Fruit fly (Drosophila melanogaster) whole organism, prepupa: ENCODE measurements around the gene Mettl5.

Source experiments
- Blimp-1 ChIP-seq: fragments of 200-800 bp; sonication (Bioruptor generic); optimal IDR thresholded peaks from 3 replicates; lab custom pipeline; 2017; ENCODE audit warnings: missing biosample characterization, missing genetic modification characterization, mild to moderate bottlenecking, moderate library complexity, missing genetic modification reagents
- CG10669 ChIP-seq: fragments of 200-800 bp; sonication (Bioruptor generic); optimal IDR thresholded peaks from 3 replicates; lab custom pipeline; 2018; ENCODE audit warnings: missing biosample characterization, mild to moderate bottlenecking, missing genetic modification characterization, moderate library complexity
- CG11762 ChIP-seq: fragments of 200-800 bp; sonication (Bioruptor generic); optimal IDR thresholded peaks from 3 replicates; lab custom pipeline; 2016; ENCODE audit warnings: missing biosample characterization, missing genetic modification characterization; ENCODE audit not compliant: insufficient read depth
- CG15336 ChIP-seq: fragments of 200-800 bp; sonication (Bioruptor generic); IDR thresholded peaks from 2 replicates; pipeline ENCODE4 v1.3.6; 2022; ENCODE audit warnings: missing biosample characterization, missing genetic modification characterization
- CG1621 ChIP-seq: fragments of 200-800 bp; sonication (Bioruptor generic); optimal IDR thresholded peaks from 3 replicates; lab custom pipeline; 2018; ENCODE audit warnings: missing biosample characterization, mild to moderate bottlenecking, missing genetic modification characterization
- CG3032 ChIP-seq: fragments of 200-800 bp; optimal IDR thresholded peaks from 2 replicates; lab custom pipeline; 2019; ENCODE audit warnings: missing biosample characterization, mild to moderate bottlenecking, missing genetic modification characterization, moderate library complexity
- CG31627 ChIP-seq: fragments of 200-800 bp; sonication (Bioruptor generic); optimal IDR thresholded peaks from 3 replicates; lab custom pipeline; 2016; ENCODE audit warnings: missing biosample characterization, missing genetic modification characterization
- CG32006 ChIP-seq: fragments of 200-800 bp; sonication (Bioruptor generic); optimal IDR thresholded peaks from 3 replicates; lab custom pipeline; 2017; ENCODE audit warnings: missing biosample characterization, mild to moderate bottlenecking, missing genetic modification characterization
- CG34406 ChIP-seq: fragments of 200-800 bp; sonication (Bioruptor generic); optimal IDR thresholded peaks from 3 replicates; lab custom pipeline; 2016; ENCODE audit warnings: missing biosample characterization, missing genetic modification characterization
- CG3919 ChIP-seq: fragments of 200-800 bp; sonication (Bioruptor generic); optimal IDR thresholded peaks from 3 replicates; lab custom pipeline; 2016; ENCODE audit warnings: missing biosample characterization, missing genetic modification characterization
- CG6792 ChIP-seq: fragments of 200-800 bp; sonication (Bioruptor generic); optimal IDR thresholded peaks from 3 replicates; lab custom pipeline; 2016; ENCODE audit warnings: missing biosample characterization, missing genetic modification characterization
- CG8119 ChIP-seq: fragments of 200-800 bp; sonication (Bioruptor generic); IDR thresholded peaks from 3 replicates; pipeline ENCODE4 v1.3.6; 2022; ENCODE audit warnings: missing biosample characterization, missing genetic modification characterization
- CG8632 ChIP-seq: fragments of 200-800 bp; sonication (Bioruptor generic); optimal IDR thresholded peaks from 3 replicates; lab custom pipeline; 2016; ENCODE audit warnings: missing biosample characterization, missing genetic modification characterization
- Eip75B ChIP-seq: fragments of 200-800 bp; sonication (Bioruptor generic); optimal IDR thresholded peaks from 3 replicates; lab custom pipeline; 2016; ENCODE audit warnings: missing biosample characterization, missing genetic modification characterization
- Eip78C ChIP-seq: fragments of 200-800 bp; sonication (Bioruptor generic); peaks from one replicate; lab custom pipeline; 2016; ENCODE audit warnings: missing biosample characterization, missing genetic modification characterization
- Ets21C ChIP-seq: fragments of 200-800 bp; sonication (Bioruptor generic); optimal IDR thresholded peaks from 3 replicates; lab custom pipeline; 2016; ENCODE audit warnings: missing biosample characterization, missing genetic modification characterization
- Ets96B ChIP-seq: fragments of 200-800 bp; optimal IDR thresholded peaks from 2 replicates; lab custom pipeline; 2019; ENCODE audit warnings: missing biosample characterization, mild to moderate bottlenecking, missing genetic modification characterization, moderate library complexity
- Hr39 ChIP-seq: fragments of 200-800 bp; sonication (Bioruptor generic); optimal IDR thresholded peaks from 2 replicates; lab custom pipeline; 2016; ENCODE audit warnings: missing biosample characterization, missing genetic modification characterization
- Hr4 ChIP-seq: fragments of 200-800 bp; sonication (Bioruptor generic); optimal IDR thresholded peaks from 3 replicates; lab custom pipeline; 2016; ENCODE audit warnings: missing biosample characterization, missing genetic modification characterization
- Met ChIP-seq: fragments of 200-800 bp; sonication (Bioruptor generic); optimal IDR thresholded peaks from 3 replicates; lab custom pipeline; 2016; ENCODE audit warnings: missing biosample characterization, missing genetic modification characterization
- OdsH ChIP-seq: fragments of 200-800 bp; sonication (Bioruptor generic); optimal IDR thresholded peaks from 3 replicates; lab custom pipeline; 2016; ENCODE audit warnings: missing biosample characterization, missing genetic modification characterization
- Smox ChIP-seq: fragments of 200-800 bp; sonication (Bioruptor generic); optimal IDR thresholded peaks from 3 replicates; lab custom pipeline; 2016; ENCODE audit warnings: missing biosample characterization, missing genetic modification characterization
- Sox102F ChIP-seq: fragments of 200-800 bp; sonication (Bioruptor generic); optimal IDR thresholded peaks from 2 replicates; lab custom pipeline; 2016; ENCODE audit warnings: missing biosample characterization, mild to moderate bottlenecking, missing genetic modification characterization
- Sox14 ChIP-seq: fragments of 200-800 bp; sonication (Bioruptor generic); optimal IDR thresholded peaks from 3 replicates; lab custom pipeline; 2016; ENCODE audit warnings: missing biosample characterization, missing genetic modification characterization
- Sox15 ChIP-seq: fragments of 200-800 bp; sonication (Bioruptor generic); optimal IDR thresholded peaks from 3 replicates; lab custom pipeline; 2016; ENCODE audit warnings: missing biosample characterization, missing genetic modification characterization
- achi ChIP-seq: fragments of 200-800 bp; sonication (Bioruptor generic); optimal IDR thresholded peaks from 3 replicates; lab custom pipeline; 2016; ENCODE audit warnings: missing biosample characterization, missing genetic modification characterization
- acj6 ChIP-seq: fragments of 200-800 bp; sonication (Bioruptor generic); optimal IDR thresholded peaks from 3 replicates; lab custom pipeline; 2016; ENCODE audit warnings: missing biosample characterization, missing genetic modification characterization
- cyc ChIP-seq: fragments of 200-800 bp; sonication (Bioruptor generic); optimal IDR thresholded peaks from 3 replicates; lab custom pipeline; 2016; ENCODE audit warnings: missing biosample characterization, missing genetic modification characterization
- dac ChIP-seq: fragments of 200-800 bp; sonication (Bioruptor generic); optimal IDR thresholded peaks from 2 replicates; lab custom pipeline; 2017; ENCODE audit warnings: missing biosample characterization, mild to moderate bottlenecking, missing genetic modification characterization
- dsx ChIP-seq: fragments of 200-800 bp; optimal IDR thresholded peaks from 3 replicates; lab custom pipeline; 2019; ENCODE audit warnings: missing biosample characterization, mild to moderate bottlenecking, missing genetic modification characterization, moderate library complexity; ENCODE audit not compliant: poor library complexity, severe bottlenecking
- eg ChIP-seq: fragments of 200-800 bp; sonication (Bioruptor generic); IDR thresholded peaks from 3 replicates; pipeline ENCODE4 v1.3.6; 2022; ENCODE audit warnings: missing biosample characterization, missing genetic modification characterization
- esn ChIP-seq: fragments of 200-800 bp; sonication (Bioruptor generic); optimal IDR thresholded peaks from 2 replicates; lab custom pipeline; 2016; ENCODE audit warnings: missing biosample characterization, mild to moderate bottlenecking, missing genetic modification characterization, moderate library complexity
- fd59A ChIP-seq: fragments of 200-800 bp; sonication (Bioruptor generic); optimal IDR thresholded peaks from 2 replicates; lab custom pipeline; 2017; ENCODE audit warnings: missing biosample characterization, mild to moderate bottlenecking, missing genetic modification characterization, missing genetic modification reagents
- fkh ChIP-seq: fragments of 200-800 bp; sonication (Bioruptor generic); optimal IDR thresholded peaks from 3 replicates; lab custom pipeline; 2017; ENCODE audit warnings: missing biosample characterization, mild to moderate bottlenecking, missing genetic modification characterization, moderate library complexity
- lz ChIP-seq: fragments of 200-800 bp; sonication (Bioruptor generic); optimal IDR thresholded peaks from 3 replicates; lab custom pipeline; 2016; ENCODE audit warnings: missing biosample characterization, missing genetic modification characterization
- net ChIP-seq: fragments of 200-800 bp; sonication (Bioruptor generic); optimal IDR thresholded peaks from 3 replicates; lab custom pipeline; 2016; ENCODE audit warnings: missing biosample characterization, missing genetic modification characterization
- salr ChIP-seq, 2 experiments: fragments of 200-800 bp; sonication (Bioruptor generic); optimal IDR thresholded peaks; 3 replicates each; lab custom pipeline; 2016 to 2018; ENCODE audit warnings: missing biosample characterization in 2 of 2, missing genetic modification characterization in 2 of 2, mild to moderate bottlenecking in 1 of 2
- spab ChIP-seq: fragments of 200-800 bp; sonication (Bioruptor generic); optimal IDR thresholded peaks from 2 replicates; lab custom pipeline; 2017; ENCODE audit warnings: missing biosample characterization, mild to moderate bottlenecking, missing genetic modification characterization, missing genetic modification reagents
- svp ChIP-seq: fragments of 200-800 bp; sonication (Bioruptor generic); peaks from one replicate; lab custom pipeline; 2016; ENCODE audit warnings: missing biosample characterization, missing genetic modification characterization
- topi ChIP-seq: fragments of 200-800 bp; sonication (Bioruptor generic); optimal IDR thresholded peaks from 3 replicates; lab custom pipeline; 2016; ENCODE audit warnings: missing biosample characterization, missing genetic modification characterization
- vri ChIP-seq: fragments of 200-800 bp; sonication (Bioruptor generic); optimal IDR thresholded peaks from 3 replicates; lab custom pipeline; 2016; ENCODE audit warnings: missing biosample characterization, mild to moderate bottlenecking, missing genetic modification characterization

Mettl5 gene

DNA sequence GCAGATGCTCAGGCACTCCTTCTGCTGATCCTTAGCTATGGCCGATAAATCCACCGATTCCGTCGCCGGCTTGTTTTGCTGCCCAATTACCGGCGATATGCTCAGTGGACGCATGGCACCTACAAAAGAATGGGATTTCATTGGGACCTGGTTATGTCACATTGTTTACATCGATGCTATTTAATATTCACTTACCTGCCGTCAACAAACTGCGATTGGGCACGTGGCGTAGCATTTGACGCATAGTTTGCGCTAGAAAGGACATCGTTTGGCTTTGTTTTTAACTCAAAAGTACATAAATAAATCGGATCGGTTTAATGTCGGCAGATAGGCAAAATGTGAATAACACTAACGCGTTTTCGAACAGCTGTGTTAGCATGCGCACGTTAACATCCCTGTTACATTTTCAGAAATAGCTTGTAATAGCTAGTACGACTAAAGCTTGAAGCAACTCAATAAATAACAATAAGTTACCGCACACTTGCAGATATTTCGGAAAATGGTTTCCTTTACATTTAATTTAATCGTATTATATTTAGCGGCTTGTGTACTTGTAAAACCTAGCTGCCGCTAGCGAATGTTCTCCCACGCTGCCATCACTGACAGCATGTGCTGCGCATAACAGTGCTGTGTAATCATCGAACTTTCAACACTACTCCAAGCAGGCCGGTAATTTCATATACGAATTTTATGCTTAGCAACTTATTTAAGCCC is 8.7 kb upstream of the Mettl5 start, which contains the start of the genes mRpL21 and rept:
Gene mRpL21, minus strand, starts transcription at position 347 of the 714 bp plus-strand sequence.
Gene rept, plus strand, starts transcription at position 626 of the 714 bp plus-strand sequence.
- TF ChIP-seq CG34406 (GFP tag; lab: Kevin White, UChicago), result peak; percentile 46
- peak; percentile 67 for TF ChIP-seq cyc (GFP tag; lab: Kevin White, UChicago)
- TF ChIP-seq Smox, result no peak
- no peak for TF ChIP-seq dsx (GFP tag; lab: Kevin White, UChicago)
- TF ChIP-seq Sox102F (GFP tag; lab: Kevin White, UChicago), result no peak
- TF ChIP-seq vri (GFP tag; lab: Kevin White, UChicago), result peak; percentile 79
- TF ChIP-seq Eip75B (GFP tag; lab: Kevin White, UChicago), result peak; percentile 50
- peak; percentile 78 for TF ChIP-seq esn (GFP tag; lab: Kevin White, UChicago)
- TF ChIP-seq Hr39 (GFP tag; lab: Kevin White, UChicago), result peak; percentile 57
- peak; percentile 9 for TF ChIP-seq net
- TF ChIP-seq fkh, result peak; percentile 49
- TF ChIP-seq CG3919 (GFP tag; lab: Kevin White, UChicago), result peak; percentile 71
- peak; percentile 57 for TF ChIP-seq OdsH (GFP tag; lab: Kevin White, UChicago)
- TF ChIP-seq CG32006, result peak; percentile 55
- no peak for TF ChIP-seq CG1621 (tag; lab: Kevin White, UChicago)
- peak; percentile 62 for TF ChIP-seq achi
- peak; percentile 19 for TF ChIP-seq dac
- TF ChIP-seq CG11762 (GFP tag; lab: Kevin White, UChicago), result no peak
- TF ChIP-seq Sox15 (GFP tag; lab: Kevin White, UChicago), result no peak
- peak; percentile 17 for TF ChIP-seq fd59A (GFP tag; lab: Kevin White, UChicago)
- peak; percentile 57 for TF ChIP-seq CG31627 (GFP tag; lab: Kevin White, UChicago)
- TF ChIP-seq Blimp-1 (GFP tag; lab: Kevin White, UChicago), result peak; percentile 15
- no peak for TF ChIP-seq CG8119
- peak; percentile 57 for TF ChIP-seq CG6792 (GFP tag; lab: Kevin White, UChicago)
- TF ChIP-seq CG3032 (tag; lab: Kevin White, UChicago), result peak; percentile 61
- TF ChIP-seq Sox14 (GFP tag; lab: Kevin White, UChicago), result peak; percentile 37
- TF ChIP-seq lz (GFP tag; lab: Kevin White, UChicago), result peak; percentile 61
- TF ChIP-seq CG10669 (GFP tag; lab: Kevin White, UChicago), result peak; percentile 36
- peak; percentile 28 for TF ChIP-seq Ets21C (GFP tag; lab: Kevin White, UChicago)
- TF ChIP-seq Met (GFP tag; lab: Kevin White, UChicago), result peak; percentile 67
- peak; percentile 47 for TF ChIP-seq acj6 (GFP tag; lab: Kevin White, UChicago)
- peak; percentile 32; the same call in 1 of the 2 replicates for TF ChIP-seq CG15336 (GFP tag; lab: Robert Waterston, UW)
- no peak for TF ChIP-seq salr (GFP tag; optimal IDR thresholded peaks at IDR 0.05; lab: Kevin White, UChicago)
- TF ChIP-seq spab (GFP tag; lab: Kevin White, UChicago), result no peak
- TF ChIP-seq CG8632, result peak; percentile 44
- peak; percentile 85 for TF ChIP-seq Eip78C (GFP tag; lab: Kevin White, UChicago)
- TF ChIP-seq Ets96B (tag; lab: Kevin White, UChicago), result peak; percentile 41
- peak; percentile 71 for TF ChIP-seq topi
- TF ChIP-seq, all 60 proteins: peak for 29

DNA sequence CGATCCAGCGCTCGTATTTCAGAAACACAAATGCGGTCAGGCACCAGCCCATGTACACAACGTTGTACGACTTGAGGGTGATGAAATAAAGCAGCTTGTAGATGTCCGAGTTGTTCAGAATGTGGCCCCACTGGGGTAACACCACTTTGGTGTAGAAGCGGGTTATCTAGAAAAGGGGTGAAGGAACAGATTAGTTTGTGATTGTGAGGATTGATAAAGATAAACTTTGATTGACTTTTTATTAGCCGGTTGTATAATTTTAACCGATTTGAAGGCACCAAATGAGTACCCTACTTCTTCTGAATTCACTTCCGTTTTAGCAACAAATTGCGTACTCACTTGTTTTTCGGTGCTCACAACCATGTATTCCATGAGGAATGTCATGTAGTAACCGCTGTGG is 5.4 kb upstream of the Mettl5 start:
- TF ChIP-seq CG32006 (no peak), Hr4 (GFP tag; lab: Kevin White, UChicago) (no peak), Sox15 (GFP tag; lab: Kevin White, UChicago) (no peak), acj6 (GFP tag; lab: Kevin White, UChicago) (no peak), svp (no peak), eg (GFP tag; lab: Robert Waterston, UW) (no peak), salr (GFP tag; optimal IDR thresholded peaks at IDR 0.05; lab: Kevin White, UChicago) (no peak), Ets96B (tag; lab: Kevin White, UChicago) (no peak), Smox (no peak)
